Worm (Caenorhabditis elegans) whole organism, L3 larva: ENCODE measurements around the gene C25F9.14.

ENCODE experiments used
- R02D3.7 ChIP-seq: fragments of 150-350 bp; optimal IDR thresholded peaks from 2 replicates; lab custom pipeline; 2014; ENCODE audit warnings: missing biosample characterization, missing genetic modification characterization
- aly-2 ChIP-seq: fragments of 150-350 bp; optimal IDR thresholded peaks from 2 replicates; lab custom pipeline; 2014; ENCODE audit warnings: missing biosample characterization, missing genetic modification characterization
- ama-1 ChIP-seq: fragments of 150-350 bp; optimal IDR thresholded peaks from 2 replicates; lab custom pipeline; 2018
- ceh-28 ChIP-seq: fragments of 150-350 bp; optimal IDR thresholded peaks from 2 replicates; lab custom pipeline; 2014; ENCODE audit warnings: missing biosample characterization, missing genetic modification reagents, missing genetic modification characterization
- ceh-82 ChIP-seq: fragments of 150-350 bp; optimal IDR thresholded peaks from 2 replicates; lab custom pipeline; 2014; ENCODE audit warnings: missing biosample characterization, missing genetic modification characterization
- ceh-9 ChIP-seq: sonication (generic microtip); optimal IDR thresholded peaks from 2 replicates; lab custom pipeline; 2018; ENCODE audit warnings: missing biosample characterization, missing genetic modification characterization
- egl-27 ChIP-seq: sonication (generic microtip); optimal IDR thresholded peaks from 4 replicates; lab custom pipeline; 2017; ENCODE audit warnings: missing biosample characterization, missing genetic modification reagents, missing genetic modification characterization
- egl-5 ChIP-seq: fragments of 150-350 bp; optimal IDR thresholded peaks from 2 replicates; lab custom pipeline; 2017; ENCODE audit warnings: missing biosample characterization, missing genetic modification reagents, missing genetic modification characterization, inconsistent platforms
- elt-2 ChIP-seq: sonication (generic microtip); optimal IDR thresholded peaks from 2 replicates; lab custom pipeline; 2016; ENCODE audit warnings: missing genetic modification reagents, mild to moderate bottlenecking, missing genetic modification characterization, missing compliant biosample characterization
- elt-3 ChIP-seq, 3 experiments: fragments of 150-350 bp in 1 of 3; sonication (generic microtip) in 2 of 3; optimal IDR thresholded peaks; 2 replicates in 2 of 3; 4 replicates in 1 of 3; lab custom pipeline; 2014 to 2017; ENCODE audit warnings: missing biosample characterization in 3 of 3, missing genetic modification characterization in 3 of 3
- eor-1 ChIP-seq, 2 experiments: fragments of 150-350 bp; optimal IDR thresholded peaks; 2 replicates each; lab custom pipeline; 2014 to 2018; ENCODE audit warnings: missing biosample characterization in 2 of 2, missing genetic modification characterization in 2 of 2
- fkh-10 ChIP-seq: sonication (generic microtip); optimal IDR thresholded peaks from 2 replicates; lab custom pipeline; 2017; ENCODE audit warnings: missing biosample characterization, missing genetic modification reagents, missing genetic modification characterization
- fos-1 ChIP-seq: fragments of 150-350 bp; optimal IDR thresholded peaks from 2 replicates; lab custom pipeline; 2014; ENCODE audit warnings: missing biosample characterization, missing genetic modification characterization
- hmg-11 ChIP-seq: sonication (generic microtip); optimal IDR thresholded peaks from 2 replicates; lab custom pipeline; 2016; ENCODE audit warnings: missing genetic modification characterization, missing compliant biosample characterization
- lin-15B ChIP-seq: fragments of 150-350 bp; optimal IDR thresholded peaks from 2 replicates; lab custom pipeline; 2014; ENCODE audit warnings: missing biosample characterization, missing genetic modification characterization
- lin-39 ChIP-seq: fragments of 150-350 bp; optimal IDR thresholded peaks from 2 replicates; lab custom pipeline; 2018; ENCODE audit warnings: missing biosample characterization, missing genetic modification reagents, missing genetic modification characterization
- lsy-12 ChIP-seq: sonication (generic microtip); optimal IDR thresholded peaks from 2 replicates; lab custom pipeline; 2016; ENCODE audit warnings: mild to moderate bottlenecking, missing genetic modification characterization, missing compliant biosample characterization
- mdl-1 ChIP-seq: fragments of 150-350 bp; optimal IDR thresholded peaks from 2 replicates; lab custom pipeline; 2014; ENCODE audit warnings: missing biosample characterization, missing genetic modification characterization
- nfya-1 ChIP-seq: sonication (generic microtip); optimal IDR thresholded peaks from 2 replicates; lab custom pipeline; 2017; ENCODE audit warnings: missing genetic modification characterization, mild to moderate bottlenecking, missing compliant biosample characterization, antibody characterized with exemption, moderate library complexity; ENCODE audit not compliant: insufficient read depth
- nhr-12 ChIP-seq: fragments of 150-350 bp; optimal IDR thresholded peaks from 2 replicates; lab custom pipeline; 2014; ENCODE audit warnings: missing biosample characterization, missing genetic modification characterization
- nhr-237 ChIP-seq: fragments of 150-350 bp; optimal IDR thresholded peaks from 2 replicates; lab custom pipeline; 2014; ENCODE audit warnings: missing biosample characterization, missing genetic modification characterization
- nhr-25 ChIP-seq: sonication (generic microtip); optimal IDR thresholded peaks from 2 replicates; lab custom pipeline; 2017; ENCODE audit warnings: missing biosample characterization, missing genetic modification characterization
- nhr-28 ChIP-seq: fragments of 150-350 bp; optimal IDR thresholded peaks from 2 replicates; lab custom pipeline; 2014; ENCODE audit warnings: missing biosample characterization, missing genetic modification characterization
- nhr-43 ChIP-seq: sonication (generic microtip); optimal IDR thresholded peaks from 2 replicates; lab custom pipeline; 2016; ENCODE audit warnings: mild to moderate bottlenecking, missing genetic modification characterization, missing compliant biosample characterization; ENCODE audit not compliant: poor library complexity, severe bottlenecking
- nhr-67 ChIP-seq: fragments of 150-350 bp; optimal IDR thresholded peaks from 2 replicates; lab custom pipeline; 2014; ENCODE audit warnings: missing biosample characterization, missing genetic modification characterization
- nhr-76 ChIP-seq: fragments of 150-350 bp; sonication (generic microtip); optimal IDR thresholded peaks from 5 replicates; lab custom pipeline; 2014; ENCODE audit warnings: missing biosample characterization, missing genetic modification characterization
- pqm-1 ChIP-seq: fragments of 150-350 bp; optimal IDR thresholded peaks from 2 replicates; lab custom pipeline; 2017; ENCODE audit warnings: missing biosample characterization, missing genetic modification characterization, inconsistent platforms
- sea-2 ChIP-seq: fragments of 150-350 bp; sonication (generic microtip); optimal IDR thresholded peaks from 4 replicates; lab custom pipeline; 2014; ENCODE audit warnings: missing biosample characterization, missing genetic modification reagents, missing genetic modification characterization
- snpc-4 ChIP-seq: fragments of 150-350 bp; optimal IDR thresholded peaks from 2 replicates; lab custom pipeline; 2014; ENCODE audit warnings: missing biosample characterization, missing genetic modification characterization
- tbx-2 ChIP-seq: sonication (generic microtip); optimal IDR thresholded peaks from 2 replicates; lab custom pipeline; 2016; ENCODE audit warnings: mild to moderate bottlenecking, missing genetic modification characterization, missing compliant biosample characterization
- unc-39 ChIP-seq: sonication (generic microtip); optimal IDR thresholded peaks from 4 replicates; lab custom pipeline; 2017; ENCODE audit warnings: missing biosample characterization, missing genetic modification characterization
- unc-62 ChIP-seq: fragments of 150-350 bp; sonication (generic microtip); optimal IDR thresholded peaks from 4 replicates; lab custom pipeline; 2014; ENCODE audit warnings: missing biosample characterization, missing genetic modification reagents, missing genetic modification characterization
- zag-1 ChIP-seq: fragments of 150-350 bp; optimal IDR thresholded peaks from 2 replicates; lab custom pipeline; 2014; ENCODE audit warnings: missing biosample characterization, missing genetic modification characterization
- ztf-11 ChIP-seq: fragments of 150-350 bp; optimal IDR thresholded peaks from 2 replicates; lab custom pipeline; 2014; ENCODE audit warnings: missing biosample characterization, missing genetic modification characterization
- ztf-4 ChIP-seq: fragments of 150-350 bp; optimal IDR thresholded peaks from 2 replicates; lab custom pipeline; 2014; ENCODE audit warnings: missing biosample characterization, missing genetic modification characterization

The C25F9.14 gene

ce11 chrV:19473842-19474514 is 37.7 kb downstream of the C25F9.14 start, which contains the start of gene Y43F8B.10:
Gene Y43F8B.10 (plus strand): TSS chrV:19474464.
- TF ChIP-seq nhr-25 (tag; lab: Kevin White, UChicago) (no peak), ceh-28 (no peak), nfya-1 (tag; lab: Kevin White, UChicago) (peak; percentile 9)

ce11 chrV:19477302-19477701 is 41.0 kb downstream of the C25F9.14 start:
- TF ChIP-seq lin-39 (tag; lab: Kevin White, UChicago) = no peak
- no peak for TF ChIP-seq elt-2
- TF ChIP-seq ztf-11 (tag; lab: Kevin White, UChicago) = no peak
- no peak for TF ChIP-seq egl-27 (tag; lab: Kevin White, UChicago)
- no peak for TF ChIP-seq unc-39
- TF ChIP-seq hmg-11 = no peak
- TF ChIP-seq nhr-28 (tag; lab: Kevin White, UChicago) = no peak
- no peak for TF ChIP-seq nhr-43 (tag; lab: Kevin White, UChicago)
- TF ChIP-seq unc-62 (GFP tag; lab: Kevin White, UChicago) = no peak
- TF ChIP-seq ceh-9 (tag; lab: Kevin White, UChicago) = no peak
- no peak for TF ChIP-seq lin-15B
- TF ChIP-seq fkh-10 (GFP tag; lab: Kevin White, UChicago) = no peak
- no peak for TF ChIP-seq nhr-25 (tag; lab: Kevin White, UChicago)
- no peak for TF ChIP-seq sea-2 (GFP tag; lab: Kevin White, UChicago)

DNA sequence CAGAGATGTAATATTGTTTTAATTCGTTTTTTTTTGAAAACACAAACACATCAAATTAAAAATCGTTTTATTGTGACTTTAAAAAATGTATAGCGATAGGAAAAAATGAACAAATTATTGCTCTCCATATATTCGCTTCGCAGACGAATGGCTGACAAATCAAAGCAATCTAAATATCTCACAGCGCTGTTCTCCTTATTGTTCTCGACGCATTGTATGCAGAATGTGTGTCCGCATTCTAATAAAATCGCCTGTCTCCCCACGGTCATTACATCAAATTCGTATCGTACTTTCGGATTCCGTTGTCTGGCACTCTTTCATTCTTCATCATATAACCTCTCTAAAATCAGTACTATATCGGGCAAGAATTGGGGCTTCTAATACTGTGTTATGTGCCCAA is 41.6 kb downstream of the C25F9.14 start, which contains the start of gene Y43F8B.9:
Gene Y43F8B.9 (plus strand): TSS at position 301 of the 400 bp plus-strand sequence.
- TF ChIP-seq unc-62 (GFP tag; lab: Kevin White, UChicago) = no peak
- no peak for TF ChIP-seq eor-1 (tag; optimal IDR thresholded peaks at IDR 0.05; lab: Kevin White, UChicago)
- TF ChIP-seq aly-2 = no peak
- no peak for TF ChIP-seq nhr-28 (tag; lab: Kevin White, UChicago)
- no peak for TF ChIP-seq fkh-10 (GFP tag; lab: Kevin White, UChicago)
- no peak for TF ChIP-seq ceh-9 (tag; lab: Kevin White, UChicago)
- no peak for TF ChIP-seq nhr-25 (tag; lab: Kevin White, UChicago)
- TF ChIP-seq nhr-237 = no peak
- TF ChIP-seq snpc-4 (tag; lab: Kevin White, UChicago) = no peak
- no peak for TF ChIP-seq pqm-1
- TF ChIP-seq zag-1 (tag; lab: Kevin White, UChicago) = no peak
- TF ChIP-seq, all 47 proteins: peak for 0

- TF ChIP-seq nhr-67 (tag; lab: Kevin White, UChicago) (no peak), nhr-12 (tag; lab: Kevin White, UChicago) (no peak), lsy-12 (tag; lab: Kevin White, UChicago) (no peak), tbx-2 (tag; lab: Kevin White, UChicago) (no peak), nhr-237 (no peak), nfya-1 (tag; lab: Kevin White, UChicago) (no peak), ztf-4 (tag; lab: Kevin White, UChicago) (no peak), ama-1 (lab: Kevin White, UChicago) (no peak), ztf-11 (tag; lab: Kevin White, UChicago) (no peak), nhr-43 (tag; lab: Kevin White, UChicago) (no peak)
These were observed 46.3 kb downstream of the C25F9.14 start, which contains the start of gene Y43F8B.22 for ce11 chrV:19482535-19482934. Gene Y43F8B.22 (plus strand): TSS chrV:19482835.

ce11 chrV:19484507-19484906 is 48.2 kb downstream of the C25F9.14 start, which contains the start of gene Y43F8B.17:
Gene Y43F8B.17 (plus strand): TSS chrV:19484721.
- TF ChIP-seq R02D3.7 (tag; lab: Kevin White, UChicago) = no peak
- no peak for TF ChIP-seq egl-5 (tag; lab: Kevin White, UChicago)
- no peak for TF ChIP-seq mdl-1 (tag; lab: Kevin White, UChicago)
- no peak for TF ChIP-seq fos-1 (tag; lab: Kevin White, UChicago)
- no peak for TF ChIP-seq aly-2
- no peak for TF ChIP-seq unc-62 (GFP tag; lab: Kevin White, UChicago)
- TF ChIP-seq unc-39 = no peak
- TF ChIP-seq nhr-67 (tag; lab: Kevin White, UChicago) = no peak
- TF ChIP-seq ceh-9 (tag; lab: Kevin White, UChicago) = no peak
- TF ChIP-seq nhr-76 (tag; lab: Kevin White, UChicago) = no peak
- no peak for TF ChIP-seq elt-3 (tag; optimal IDR thresholded peaks at IDR 0.05; lab: Kevin White, UChicago)
- TF ChIP-seq ceh-82 (tag; lab: Kevin White, UChicago) = no peak
- TF ChIP-seq sea-2 (GFP tag; lab: Kevin White, UChicago) = no peak
- no peak for TF ChIP-seq fkh-10 (GFP tag; lab: Kevin White, UChicago)
- TF ChIP-seq tbx-2 (tag; lab: Kevin White, UChicago) = no peak
- no peak for TF ChIP-seq pqm-1
- TF ChIP-seq nfya-1 (tag; lab: Kevin White, UChicago) = no peak
- no peak for TF ChIP-seq elt-2
